Worm (Caenorhabditis elegans) whole organism, L4/young adult: ENCODE results near the gene hdl-1.

ENCODE experiments used
- W03F9.2 ChIP-seq: fragments of 150-350 bp; optimal IDR thresholded peaks from 2 replicates; lab custom pipeline; 2014; ENCODE audit warnings: missing biosample characterization, missing genetic modification characterization
- dao-5 ChIP-seq: sonication (generic microtip); optimal IDR thresholded peaks from 2 replicates; lab custom pipeline; 2016; ENCODE audit warnings: missing genotype, missing genetic modification characterization, moderate library complexity, missing compliant biosample characterization
- him-1 ChIP-seq: sonication (generic microtip); optimal IDR thresholded peaks from 2 replicates; lab custom pipeline; 2016; ENCODE audit warnings: missing genotype, missing genetic modification reagents, missing genetic modification characterization, missing compliant biosample characterization

hdl-1 gene

DNA sequence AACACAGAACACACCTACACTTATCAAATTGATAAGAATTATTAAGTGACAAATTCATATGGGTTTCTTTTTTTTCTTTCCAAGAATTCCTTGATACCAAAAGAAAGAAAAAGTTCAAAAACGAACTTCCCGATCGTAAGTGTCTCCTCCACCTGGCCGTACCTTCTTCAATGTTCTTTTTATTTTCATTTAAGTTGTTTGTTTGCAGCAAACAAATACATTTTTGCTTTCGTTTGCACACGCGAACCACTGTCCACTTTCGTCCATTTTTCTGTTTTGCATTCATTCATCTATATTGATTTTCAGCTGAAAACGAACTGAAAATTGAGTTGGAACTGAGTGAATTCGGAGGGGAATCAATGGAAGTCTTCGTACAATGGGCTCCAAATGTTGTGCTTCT lies 37.9 kb downstream of the hdl-1 start, which contains the start of gene VZK822L.2:
Gene VZK822L.2, plus strand, starts transcription at position 301 of the 400 bp plus-strand sequence.
- no peak for TF ChIP-seq W03F9.2 (tag; lab: Kevin White, UChicago)
- TF ChIP-seq him-1 (tag; lab: Kevin White, UChicago): no peak
- TF ChIP-seq dao-5 (tag; lab: Kevin White, UChicago): no peak

ce11 chrIV:11908733-11909132 lies 40.9 kb downstream of the hdl-1 start:
- TF ChIP-seq dao-5 (tag; lab: Kevin White, UChicago) (no peak), him-1 (tag; lab: Kevin White, UChicago) (no peak)

DNA sequence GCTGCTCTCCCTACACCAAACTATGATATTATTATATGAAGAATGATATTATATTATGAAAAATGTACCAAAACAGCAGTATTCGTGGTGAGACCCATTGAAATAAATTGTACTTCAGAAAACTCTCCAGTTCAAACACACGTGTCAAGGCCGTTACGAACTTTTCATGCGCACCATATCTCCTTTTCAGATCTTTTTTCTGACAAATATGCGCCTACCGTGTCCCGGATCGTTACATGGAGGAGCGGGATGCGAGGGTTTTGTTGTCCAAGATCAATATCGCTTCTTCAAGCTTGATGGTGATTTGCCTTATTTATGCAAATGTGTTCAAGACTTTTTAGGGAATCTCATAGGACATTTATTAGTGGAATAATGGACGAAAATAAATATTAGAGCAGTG lies 45.9 kb downstream of the hdl-1 start:
- no peak for TF ChIP-seq dao-5 (tag; lab: Kevin White, UChicago)
- no peak for TF ChIP-seq W03F9.2 (tag; lab: Kevin White, UChicago)
- TF ChIP-seq him-1 (tag; lab: Kevin White, UChicago): no peak

DNA sequence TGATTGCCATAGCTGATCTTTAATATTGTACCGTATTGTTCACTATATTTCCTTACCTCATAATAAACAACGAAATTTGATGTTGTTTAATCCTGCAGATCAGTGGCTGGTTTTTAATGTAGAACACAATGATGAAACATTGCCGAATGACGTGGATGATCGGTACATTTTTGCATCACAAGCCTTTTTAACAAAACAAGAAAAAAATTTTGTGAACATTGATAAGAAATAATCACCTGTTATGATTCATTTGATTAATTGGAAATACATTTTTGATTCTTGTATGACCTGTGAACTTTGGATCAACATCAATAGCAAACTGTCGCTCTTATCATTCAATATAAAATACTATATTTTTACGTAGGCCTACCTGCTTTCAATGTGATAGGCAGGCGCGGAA lies 46.8 kb downstream of the hdl-1 start:
- TF ChIP-seq dao-5 (tag; lab: Kevin White, UChicago): no peak
- TF ChIP-seq him-1 (tag; lab: Kevin White, UChicago): no peak
- TF ChIP-seq W03F9.2 (tag; lab: Kevin White, UChicago): no peak

DNA sequence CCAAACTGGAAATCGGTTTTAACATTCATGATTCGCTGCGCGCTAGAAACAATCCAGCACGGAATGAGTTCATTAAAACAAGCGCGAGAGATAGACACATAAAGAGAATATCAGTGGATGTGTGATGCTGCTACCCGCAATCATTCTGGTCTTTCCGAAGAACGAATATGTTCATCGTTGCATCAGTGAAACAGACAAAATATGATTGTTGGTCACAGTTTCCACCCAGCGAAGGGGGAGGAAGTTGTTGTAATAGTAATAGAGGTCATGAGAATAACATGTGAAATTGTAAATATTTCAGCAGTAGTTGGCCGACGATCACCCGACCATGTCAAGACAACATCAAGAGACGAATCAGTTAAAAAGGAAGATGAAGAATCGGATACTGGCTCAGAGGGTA lies 48.4 kb downstream of the hdl-1 start:
- TF ChIP-seq dao-5 (tag; lab: Kevin White, UChicago): no peak
- TF ChIP-seq him-1 (tag; lab: Kevin White, UChicago): no peak
- TF ChIP-seq W03F9.2 (tag; lab: Kevin White, UChicago): no peak

DNA sequence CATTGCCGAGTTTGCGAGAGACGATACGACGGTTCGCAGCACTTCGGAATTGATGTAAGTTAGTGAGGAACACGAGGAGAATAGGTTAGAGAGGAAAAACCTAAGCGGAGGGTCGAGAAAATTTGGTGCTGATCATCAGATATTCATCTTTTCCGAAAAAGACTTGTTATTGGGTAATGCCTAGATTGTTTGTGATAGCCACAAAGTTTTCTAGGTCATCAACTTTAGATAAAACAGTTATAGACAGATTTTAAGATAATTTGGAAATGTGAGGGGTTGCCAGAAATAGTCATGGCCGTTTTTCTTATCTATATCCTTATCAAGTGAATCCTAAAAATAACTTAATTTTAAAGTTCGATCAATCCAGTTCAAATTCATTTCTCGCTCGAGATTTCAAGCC lies 49.2 kb downstream of the hdl-1 start:
- TF ChIP-seq him-1 (tag; lab: Kevin White, UChicago): no peak
- no peak for TF ChIP-seq dao-5 (tag; lab: Kevin White, UChicago)
- no peak for TF ChIP-seq W03F9.2 (tag; lab: Kevin White, UChicago)

DNA sequence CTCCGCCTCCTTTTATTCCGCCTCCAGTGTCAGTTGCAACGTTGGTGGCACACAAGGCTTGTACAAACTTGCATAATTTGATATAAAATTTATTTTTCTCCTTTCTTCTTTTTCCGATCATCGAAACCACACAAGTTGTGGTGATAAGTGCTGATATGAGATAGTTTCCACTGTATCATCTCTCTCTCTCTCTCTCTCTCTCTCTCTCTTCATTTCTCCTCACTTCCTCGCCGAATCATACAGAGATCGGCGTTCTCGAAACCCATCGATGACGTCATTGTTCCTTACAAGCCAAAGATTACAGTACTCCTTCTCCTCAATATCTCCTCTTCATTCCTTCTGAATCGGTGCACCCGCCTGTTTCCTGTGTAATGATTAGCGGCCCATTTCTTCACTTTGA lies 50.3 kb downstream of the hdl-1 start, which contains the start of gene nhr-43:
Gene nhr-43, plus strand, starts transcription at position 233 of the 400 bp plus-strand sequence.
- no peak for TF ChIP-seq W03F9.2 (tag; lab: Kevin White, UChicago)
- no peak for TF ChIP-seq dao-5 (tag; lab: Kevin White, UChicago)
- no peak for TF ChIP-seq him-1 (tag; lab: Kevin White, UChicago)

ce11 chrIV:11897710-11898109 lies 51.9 kb downstream of the hdl-1 start:
- TF ChIP-seq dao-5 (tag; lab: Kevin White, UChicago) (no peak), him-1 (tag; lab: Kevin White, UChicago) (no peak), W03F9.2 (tag; lab: Kevin White, UChicago) (no peak)
